Worm (Caenorhabditis elegans) whole organism, L4/young adult: ENCODE measurements around the gene F45D3.3.
A peak's percentile ranks its signal among the peaks of the same experiment; 100 is the strongest.

Experiments used
- W03F9.2 ChIP-seq: fragments of 150-350 bp; optimal IDR thresholded peaks from 2 replicates; lab custom pipeline; 2014; ENCODE audit warnings: missing biosample characterization, missing genetic modification characterization
- dao-5 ChIP-seq: sonication (generic microtip); optimal IDR thresholded peaks from 2 replicates; lab custom pipeline; 2016; ENCODE audit warnings: missing genotype, missing genetic modification characterization, moderate library complexity, missing compliant biosample characterization
- him-1 ChIP-seq: sonication (generic microtip); optimal IDR thresholded peaks from 2 replicates; lab custom pipeline; 2016; ENCODE audit warnings: missing genotype, missing genetic modification reagents, missing genetic modification characterization, missing compliant biosample characterization

Gene F45D3.3

ce11 chrV:12550036-12550626, at the start of gene F45D3.3:
TSS of gene F45D3.3 (minus strand) at chrV:12550385.
- no peak for TF ChIP-seq him-1
- TF ChIP-seq W03F9.2 (tag; lab: Kevin White, UChicago) = no peak
- no peak for TF ChIP-seq dao-5 (tag; lab: Kevin White, UChicago)

ce11 chrV:12599510-12600242, 49.5 kb upstream of the F45D3.3 start, which contains the start of gene C14C10.5:
TSS of gene C14C10.5 (plus strand) at chrV:12600192.
- TF ChIP-seq dao-5 (tag; lab: Kevin White, UChicago) (no peak), him-1 (no peak), W03F9.2 (tag; lab: Kevin White, UChicago) (no peak)

ce11 chrV:12599110-12599509, 48.9 kb upstream of the F45D3.3 start, which contains the start of the genes C14C10.10 and ril-2:
TSS of gene C14C10.10 (minus strand) at chrV:12599128.
TSS of gene ril-2 (minus strand) at chrV:12599157.
- no peak for TF ChIP-seq him-1
- TF ChIP-seq dao-5 (tag; lab: Kevin White, UChicago) = no peak
- TF ChIP-seq W03F9.2 (tag; lab: Kevin White, UChicago) = no peak

- TF ChIP-seq dao-5 (tag; lab: Kevin White, UChicago) (peak; percentile 55), W03F9.2 (tag; lab: Kevin White, UChicago) (no peak), him-1 (no peak)
Observed at ce11 chrV:12596795-12597194, 46.6 kb upstream of the F45D3.3 start.

ce11 chrV:12596196-12596595, 46.0 kb upstream of the F45D3.3 start, which contains the start of gene mma-1:
TSS of gene mma-1 (minus strand) at chrV:12596296.
- TF ChIP-seq W03F9.2 (tag; lab: Kevin White, UChicago) (no peak), him-1 (no peak), dao-5 (tag; lab: Kevin White, UChicago) (no peak)

- TF ChIP-seq W03F9.2 (tag; lab: Kevin White, UChicago) = no peak
- no peak for TF ChIP-seq dao-5 (tag; lab: Kevin White, UChicago)
- TF ChIP-seq him-1 = no peak
Observed at ce11 chrV:12592379-12592778, 42.2 kb upstream of the F45D3.3 start, which contains the start of gene C14C10.2. TSS of gene C14C10.2 (minus strand) at chrV:12592479.

- TF ChIP-seq him-1 (no peak), dao-5 (tag; lab: Kevin White, UChicago) (no peak), W03F9.2 (tag; lab: Kevin White, UChicago) (no peak)
Observed at ce11 chrV:12590601-12591000, 40.4 kb upstream of the F45D3.3 start, which contains the start of gene ttr-43. TSS of gene ttr-43 (minus strand) at chrV:12590701.

- no peak for TF ChIP-seq him-1
- TF ChIP-seq dao-5 (tag; lab: Kevin White, UChicago) = no peak
- TF ChIP-seq W03F9.2 (tag; lab: Kevin White, UChicago) = no peak
Observed at ce11 chrV:12588030-12588429, 37.8 kb upstream of the F45D3.3 start, which contains the start of gene C14C10.1. TSS of gene C14C10.1 (plus strand) at chrV:12588330.

ce11 chrV:12586793-12587192, 36.6 kb upstream of the F45D3.3 start:
- TF ChIP-seq dao-5 (tag; lab: Kevin White, UChicago) = no peak
- TF ChIP-seq him-1 = no peak
- TF ChIP-seq W03F9.2 (tag; lab: Kevin White, UChicago) = no peak

ce11 chrV:12584771-12585170, 34.6 kb upstream of the F45D3.3 start:
- no peak for TF ChIP-seq dao-5 (tag; lab: Kevin White, UChicago)
- no peak for TF ChIP-seq W03F9.2 (tag; lab: Kevin White, UChicago)

ce11 chrV:12583421-12583820, 33.2 kb upstream of the F45D3.3 start:
- TF ChIP-seq W03F9.2 (tag; lab: Kevin White, UChicago) (no peak), him-1 (no peak), dao-5 (tag; lab: Kevin White, UChicago) (no peak)

ce11 chrV:12579299-12579698, 29.1 kb upstream of the F45D3.3 start, which contains the start of gene E02A10.3:
TSS of gene E02A10.3 (plus strand) at chrV:12579599.
- TF ChIP-seq dao-5 (tag; lab: Kevin White, UChicago) (no peak), W03F9.2 (tag; lab: Kevin White, UChicago) (no peak), him-1 (no peak)

ce11 chrV:12576495-12576947, 26.3 kb upstream of the F45D3.3 start, which contains the start of gene grl-23:
TSS of gene grl-23 (minus strand) at chrV:12576897.
- TF ChIP-seq dao-5 (tag; lab: Kevin White, UChicago) = no peak
- no peak for TF ChIP-seq him-1
- TF ChIP-seq W03F9.2 (tag; lab: Kevin White, UChicago) = no peak

ce11 chrV:12575846-12576245, 25.7 kb upstream of the F45D3.3 start:
- TF ChIP-seq dao-5 (tag; lab: Kevin White, UChicago) = no peak
- TF ChIP-seq W03F9.2 (tag; lab: Kevin White, UChicago) = no peak
- no peak for TF ChIP-seq him-1
